Worm (Caenorhabditis elegans): Measurements from ENCODE around the gene C39B10.5.

The C39B10.5 gene

ce11 chrX:10410539-10410938, 36.6 kb upstream of the C39B10.5 start:
- peak; percentile 51 for TF ChIP-seq nhr-129 (tag; optimal IDR thresholded peaks at IDR 0.05)
- TF ChIP-seq F13H6.1 (tag; optimal IDR thresholded peaks at IDR 0.05): peak; percentile 9
- TF ChIP-seq C34F6.9 (tag; optimal IDR thresholded peaks at IDR 0.05): peak; percentile 12
- TF ChIP-seq ceh-16 (tag; optimal IDR thresholded peaks at IDR 0.05): no peak
- no peak for TF ChIP-seq dmd-4 (tag; optimal IDR thresholded peaks at IDR 0.05)
- peak; percentile 22 for TF ChIP-seq sma-9 (GFP tag; optimal IDR thresholded peaks at IDR 0.05)
- no peak for TF ChIP-seq sma-9 (tag; optimal IDR thresholded peaks at IDR 0.05)

DNA sequence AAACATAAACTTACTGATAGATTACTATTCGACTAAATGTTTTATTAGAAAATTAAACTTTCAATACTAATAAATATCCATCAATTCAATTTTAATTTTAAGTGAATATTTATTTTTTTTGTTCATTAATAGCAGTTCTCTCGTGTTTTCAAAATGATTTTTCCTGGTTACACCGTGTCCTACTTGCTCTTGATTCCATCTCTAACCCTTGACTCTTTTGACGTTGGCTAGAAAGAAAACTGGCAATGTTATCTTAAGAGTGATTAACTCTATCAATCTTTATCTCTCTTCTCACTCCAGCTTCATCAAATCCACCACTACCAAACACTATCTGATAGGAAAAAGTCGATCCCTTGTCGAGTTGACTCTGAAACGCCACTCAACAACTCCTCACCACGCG, 34.7 kb upstream of the C39B10.5 start, which contains the start of gene acr-8:
acr-8 (plus strand) TSS at position 301 of the 400 bp plus-strand sequence.
- TF ChIP-seq lin-13 (GFP tag; optimal IDR thresholded peaks at IDR 0.05) (no peak), egl-27 (tag; optimal IDR thresholded peaks at IDR 0.05) (no peak), fos-1 (tag; optimal IDR thresholded peaks at IDR 0.05) (no peak), dmd-4 (tag; optimal IDR thresholded peaks at IDR 0.05) (no peak), nhr-129 (tag; optimal IDR thresholded peaks at IDR 0.05) (no peak), snpc-4 (tag; optimal IDR thresholded peaks at IDR 0.05) (no peak), alr-1 (tag; optimal IDR thresholded peaks at IDR 0.05) (no peak), ceh-16 (tag; optimal IDR thresholded peaks at IDR 0.05) (no peak), aly-2 (tag; optimal IDR thresholded peaks at IDR 0.05) (no peak), ceh-82 (tag; optimal IDR thresholded peaks at IDR 0.05) (no peak), Y55F3AM.14 (GFP tag; optimal IDR thresholded peaks at IDR 0.05) (no peak), nhr-77 (tag; optimal IDR thresholded peaks at IDR 0.05) (no peak), crh-2 (tag; optimal IDR thresholded peaks at IDR 0.05) (no peak)

ce11 chrX:10419743-10420142, 27.4 kb upstream of the C39B10.5 start, which contains the start of gene cdk-11.2:
cdk-11.2 (minus strand) TSS chrX:10419765.
- TF ChIP-seq mbf-1 (tag; optimal IDR thresholded peaks at IDR 0.05): no peak
- peak; percentile 44 for TF ChIP-seq lin-11 (tag; optimal IDR thresholded peaks at IDR 0.05)
- TF ChIP-seq ceh-82 (tag; optimal IDR thresholded peaks at IDR 0.05): peak; percentile 6
- peak; percentile 60 for TF ChIP-seq sma-3 (GFP tag; optimal IDR thresholded peaks at IDR 0.05)
- peak; percentile 82 for TF ChIP-seq C34F6.9 (tag; optimal IDR thresholded peaks at IDR 0.05)
- TF ChIP-seq unc-39 (tag; optimal IDR thresholded peaks at IDR 0.05): no peak
- no peak for TF ChIP-seq ztf-11 (tag; optimal IDR thresholded peaks at IDR 0.05)
- peak; percentile 67 for TF ChIP-seq sma-9 (GFP tag; optimal IDR thresholded peaks at IDR 0.05)
- no peak for TF ChIP-seq sma-9 (tag; optimal IDR thresholded peaks at IDR 0.05)
- peak; percentile 1 for TF ChIP-seq snpc-4 (tag; optimal IDR thresholded peaks at IDR 0.05)
- TF ChIP-seq crh-2 (tag; optimal IDR thresholded peaks at IDR 0.05): peak; percentile 64
- TF ChIP-seq fos-1 (tag; optimal IDR thresholded peaks at IDR 0.05): peak; percentile 69
- TF ChIP-seq nhr-129 (tag; optimal IDR thresholded peaks at IDR 0.05): peak; percentile 86
- no peak for TF ChIP-seq nhr-23 (tag; optimal IDR thresholded peaks at IDR 0.05)
- TF ChIP-seq ztf-1 (GFP tag; conservative IDR thresholded peaks at IDR 0.05): no peak
- TF ChIP-seq elt-3 (tag; optimal IDR thresholded peaks at IDR 0.05): no peak
- peak; percentile 27 for TF ChIP-seq F13H6.1 (tag; optimal IDR thresholded peaks at IDR 0.05)
- peak; percentile 49 for TF ChIP-seq sem-4 (tag; optimal IDR thresholded peaks at IDR 0.05)
- peak; percentile 8 for TF ChIP-seq blmp-1 (tag; optimal IDR thresholded peaks at IDR 0.05; ENCODE audit: insufficient read depth)
- peak; percentile 16 for TF ChIP-seq lin-13 (GFP tag; optimal IDR thresholded peaks at IDR 0.05)
- TF ChIP-seq alr-1 (tag; optimal IDR thresholded peaks at IDR 0.05): no peak
- no peak for TF ChIP-seq aly-2 (tag; optimal IDR thresholded peaks at IDR 0.05)
- TF ChIP-seq lsy-2 (tag; optimal IDR thresholded peaks at IDR 0.05): peak; percentile 34 to 67
- TF ChIP-seq nhr-21 (tag; optimal IDR thresholded peaks at IDR 0.05): peak; percentile 44
- peak; percentile 90 for TF ChIP-seq unc-55 (GFP tag; optimal IDR thresholded peaks at IDR 0.05)

DNA sequence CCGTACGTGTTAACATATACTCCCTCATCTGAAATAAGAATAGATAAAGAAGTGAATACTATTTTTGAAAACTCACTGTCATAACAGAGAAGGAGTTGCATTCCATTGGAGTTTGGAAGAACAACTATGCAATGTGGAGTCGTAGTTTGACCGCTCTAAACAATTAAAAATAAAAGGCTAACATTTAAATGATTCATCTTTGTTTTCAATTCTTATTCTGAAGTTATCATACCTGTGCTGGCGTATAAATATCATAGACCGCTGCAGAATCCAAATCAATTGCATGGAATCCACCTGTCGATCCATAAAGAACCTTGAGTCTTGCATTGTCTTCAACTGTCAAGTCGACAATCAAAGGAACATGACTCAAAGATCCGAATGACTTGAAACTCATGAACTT, 24.4 kb upstream of the C39B10.5 start:
- TF ChIP-seq zag-1 (tag; optimal IDR thresholded peaks at IDR 0.05) (no peak), peb-1 (tag; optimal IDR thresholded peaks at IDR 0.05) (no peak), lin-13 (GFP tag; optimal IDR thresholded peaks at IDR 0.05) (no peak), F13H6.1 (tag; optimal IDR thresholded peaks at IDR 0.05) (no peak), elt-1 (tag; optimal IDR thresholded peaks at IDR 0.05) (no peak), ama-1 (optimal IDR thresholded peaks at IDR 0.05) (no peak), Y55F3AM.14 (GFP tag; optimal IDR thresholded peaks at IDR 0.05) (no peak), nhr-129 (tag; optimal IDR thresholded peaks at IDR 0.05) (no peak), mbf-1 (tag; optimal IDR thresholded peaks at IDR 0.05) (no peak), egl-27 (tag; optimal IDR thresholded peaks at IDR 0.05) (no peak), nhr-25 (tag; optimal IDR thresholded peaks at IDR 0.05) (no peak), gmeb-1 (tag; optimal IDR thresholded peaks at IDR 0.05) (no peak)
